Fruit fly (Drosophila melanogaster) whole organism, embryonic: ENCODE data around the gene CG31178.

Experiments
- Abd-B ChIP-seq: fragments of 200-800 bp; sonication (Bioruptor generic); optimal IDR thresholded peaks from 2 replicates; lab custom pipeline; 2018; ENCODE audit warnings: missing biosample characterization, mild to moderate bottlenecking, missing genetic modification characterization, moderate library complexity
- Aef1 ChIP-seq: fragments of 200-800 bp; sonication (Bioruptor generic); IDR thresholded peaks from 3 replicates; pipeline ENCODE4 v1.3.6; 2022; ENCODE audit warnings: missing biosample characterization, missing genetic modification characterization
- CG1024 ChIP-seq: fragments of 200-800 bp; sonication (Bioruptor generic); IDR thresholded peaks from 2 replicates; pipeline ENCODE4 v1.3.6; 2022; ENCODE audit warnings: missing biosample characterization, missing genetic modification characterization
- CG10979 ChIP-seq: fragments of 200-800 bp; sonication (Bioruptor generic); optimal IDR thresholded peaks from 2 replicates; lab custom pipeline; 2018; ENCODE audit warnings: missing biosample characterization, mild to moderate bottlenecking, missing genetic modification characterization, moderate library complexity
- CG12391 ChIP-seq: fragments of 200-800 bp; sonication (Bioruptor generic); optimal IDR thresholded peaks from 3 replicates; lab custom pipeline; 2018; ENCODE audit warnings: missing biosample characterization, mild to moderate bottlenecking, missing genetic modification characterization, moderate library complexity
- CG1602 ChIP-seq: fragments of 200-800 bp; sonication (Bioruptor generic); optimal IDR thresholded peaks from 3 replicates; lab custom pipeline; 2016; ENCODE audit warnings: missing biosample characterization, missing genetic modification characterization
- CG16863 ChIP-seq: fragments of 200-800 bp; sonication (Bioruptor generic); optimal IDR thresholded peaks from 3 replicates; lab custom pipeline; 2016; ENCODE audit warnings: missing biosample characterization, missing genetic modification characterization
- CG2202 ChIP-seq: fragments of 200-800 bp; sonication (Bioruptor generic); optimal IDR thresholded peaks from 2 replicates; lab custom pipeline; 2018; ENCODE audit warnings: missing biosample characterization, mild to moderate bottlenecking, missing genetic modification characterization
- CG3281 ChIP-seq: fragments of 200-800 bp; sonication (Bioruptor generic); optimal IDR thresholded peaks from 3 replicates; lab custom pipeline; 2017; ENCODE audit warnings: missing biosample characterization, mild to moderate bottlenecking, missing genetic modification characterization
- CG33557 ChIP-seq: fragments of 200-800 bp; sonication (Bioruptor generic); optimal IDR thresholded peaks from 2 replicates; lab custom pipeline; 2019; ENCODE audit warnings: missing biosample characterization, mild to moderate bottlenecking, missing genetic modification characterization, moderate library complexity
- CG34224 ChIP-seq: fragments of 200-800 bp; sonication (Bioruptor generic); IDR thresholded peaks from 3 replicates; pipeline ENCODE4 v1.3.6; 2022; ENCODE audit warnings: missing biosample characterization, missing genetic modification characterization; ENCODE audit not compliant: partially characterized antibody
- CG5953 ChIP-seq: fragments of 200-800 bp; sonication (Bioruptor generic); IDR thresholded peaks from 2 replicates; pipeline ENCODE4 v1.3.6; 2022; ENCODE audit warnings: missing biosample characterization, missing genetic modification characterization
- CG7357 ChIP-seq: fragments of 200-800 bp; sonication (Bioruptor generic); IDR thresholded peaks from 3 replicates; pipeline ENCODE4 v1.3.6; 2022; ENCODE audit warnings: missing biosample characterization, missing genetic modification characterization
- CG7839 ChIP-seq: fragments of 200-800 bp; sonication (Bioruptor generic); optimal IDR thresholded peaks from 3 replicates; lab custom pipeline; 2018; ENCODE audit warnings: missing biosample characterization, mild to moderate bottlenecking, missing genetic modification characterization, moderate library complexity
- CG9437 ChIP-seq: fragments of 200-800 bp; sonication (Bioruptor generic); optimal IDR thresholded peaks from 2 replicates; lab custom pipeline; 2018; ENCODE audit warnings: missing biosample characterization, mild to moderate bottlenecking, missing genetic modification characterization
- CG9817 ChIP-seq: fragments of 200-800 bp; sonication (Bioruptor generic); optimal IDR thresholded peaks from 2 replicates; lab custom pipeline; 2018; ENCODE audit warnings: missing biosample characterization, mild to moderate bottlenecking, missing genetic modification characterization, moderate library complexity
- Deaf1 ChIP-seq: fragments of 200-800 bp; optimal IDR thresholded peaks from 3 replicates; lab custom pipeline; 2019; ENCODE audit warnings: missing biosample characterization, mild to moderate bottlenecking, missing genetic modification characterization, moderate library complexity
- Eip74EF ChIP-seq, 2 experiments: fragments of 200-800 bp in 1 of 2; fragments of >200 bp in 1 of 2; sonication (Bioruptor generic) in 1 of 2; optimal IDR thresholded peaks; 2 replicates each; lab custom pipeline; 2017 to 2019; ENCODE audit warnings: missing biosample characterization in 2 of 2, missing genetic modification characterization in 2 of 2, mild to moderate bottlenecking in 1 of 2, moderate library complexity in 1 of 2
- Ets97D ChIP-seq: fragments of 200-800 bp; sonication (Bioruptor generic); optimal IDR thresholded peaks from 3 replicates; lab custom pipeline; 2016; ENCODE audit warnings: missing biosample characterization, missing genetic modification characterization
- HLHmδ ChIP-seq: fragments of 200-800 bp; sonication (Bioruptor generic); optimal IDR thresholded peaks from 2 replicates; lab custom pipeline; 2018; ENCODE audit warnings: missing biosample characterization, mild to moderate bottlenecking, missing genetic modification characterization, moderate library complexity
- Hand ChIP-seq: fragments of 200-800 bp; sonication (Bioruptor generic); optimal IDR thresholded peaks from 2 replicates; lab custom pipeline; 2017; ENCODE audit warnings: mild to moderate bottlenecking, missing biosample characterization, missing genetic modification reagents, missing genetic modification characterization
- Hey ChIP-seq: fragments of 200-800 bp; sonication (Bioruptor generic); optimal IDR thresholded peaks from 3 replicates; lab custom pipeline; 2018; ENCODE audit warnings: missing biosample characterization, mild to moderate bottlenecking, missing genetic modification characterization
- HmgD ChIP-seq: fragments of 200-800 bp; sonication (Bioruptor generic); optimal IDR thresholded peaks from 3 replicates; lab custom pipeline; 2016; ENCODE audit warnings: missing biosample characterization, missing genetic modification characterization
- Hr39 ChIP-seq: fragments of >200 bp; optimal IDR thresholded peaks from 2 replicates; lab custom pipeline; 2017
- Jarid2 ChIP-seq: fragments of 200-800 bp; sonication (Bioruptor generic); optimal IDR thresholded peaks from 3 replicates; lab custom pipeline; 2017; ENCODE audit warnings: mild to moderate bottlenecking, missing biosample characterization, missing genetic modification reagents, missing genetic modification characterization
- Opbp ChIP-seq: fragments of 200-800 bp; sonication (Bioruptor generic); IDR thresholded peaks from 3 replicates; pipeline ENCODE4 v1.3.6; 2022; ENCODE audit warnings: missing biosample characterization, missing genetic modification characterization; ENCODE audit not compliant: partially characterized antibody
- Stat92E ChIP-seq, 3 experiments: fragments of >200 bp in 2 of 3; fragments of 200-800 bp in 1 of 3; sonication (Bioruptor generic) in 1 of 3; optimal IDR thresholded peaks; 2 replicates each; lab custom pipeline; 2017 to 2019; ENCODE audit warnings: missing biosample characterization in 3 of 3, missing genetic modification characterization in 3 of 3, mild to moderate bottlenecking in 1 of 3, moderate library complexity in 1 of 3
- Taf1 ChIP-seq: fragments of 200-800 bp; sonication (Bioruptor generic); IDR thresholded peaks from 2 replicates; pipeline ENCODE4 v1.3.6; 2022; ENCODE audit warnings: missing biosample characterization, missing genetic modification characterization
- Usf ChIP-seq: fragments of 200-800 bp; sonication (Bioruptor generic); optimal IDR thresholded peaks from 2 replicates; lab custom pipeline; 2017; ENCODE audit warnings: missing genotype, missing biosample characterization, missing genetic modification characterization
- YL-1 ChIP-seq: fragments of 200-800 bp; sonication (Bioruptor generic); optimal IDR thresholded peaks from 3 replicates; lab custom pipeline; 2017; ENCODE audit warnings: missing biosample characterization, mild to moderate bottlenecking, missing genetic modification characterization
- ac ChIP-seq: fragments of 200-800 bp; sonication (Bioruptor generic); optimal IDR thresholded peaks from 3 replicates; lab custom pipeline; 2017; ENCODE audit warnings: missing biosample characterization, mild to moderate bottlenecking, missing genetic modification characterization
- amos ChIP-seq: fragments of 200-800 bp; sonication (Bioruptor generic); IDR thresholded peaks from 2 replicates; pipeline ENCODE4 v1.3.6; 2022; ENCODE audit warnings: missing biosample characterization, missing genetic modification characterization; ENCODE audit not compliant: partially characterized antibody
- crc ChIP-seq: fragments of 200-800 bp; sonication (Bioruptor generic); optimal IDR thresholded peaks from 2 replicates; lab custom pipeline; 2016; ENCODE audit warnings: missing biosample characterization, missing genetic modification characterization
- dati ChIP-seq: fragments of 200-800 bp; sonication (Bioruptor generic); IDR thresholded peaks from 2 replicates; pipeline ENCODE4 v1.3.6; 2022; ENCODE audit warnings: missing biosample characterization, missing genetic modification characterization
- emc ChIP-seq: fragments of 200-800 bp; sonication (Bioruptor generic); optimal IDR thresholded peaks from 2 replicates; lab custom pipeline; 2016; ENCODE audit warnings: missing biosample characterization, missing genetic modification characterization
- ems ChIP-seq: fragments of 200-800 bp; sonication (Bioruptor generic); optimal IDR thresholded peaks from 3 replicates; lab custom pipeline; 2016; ENCODE audit warnings: missing biosample characterization, missing genetic modification characterization
- fd102C ChIP-seq: fragments of 200-800 bp; sonication (Bioruptor generic); optimal IDR thresholded peaks from 2 replicates; lab custom pipeline; 2018; ENCODE audit warnings: missing biosample characterization, mild to moderate bottlenecking, missing genetic modification characterization, moderate library complexity
- ftz-f1 ChIP-seq: fragments of 200-800 bp; sonication (Bioruptor generic); optimal IDR thresholded peaks from 2 replicates; lab custom pipeline; 2016; ENCODE audit warnings: missing biosample characterization, missing genetic modification characterization
- gfzf ChIP-seq: fragments of 200-800 bp; sonication (Bioruptor generic); optimal IDR thresholded peaks from 2 replicates; lab custom pipeline; 2016; ENCODE audit warnings: missing biosample characterization, mild to moderate bottlenecking, missing genetic modification characterization, moderate library complexity
- grau ChIP-seq: fragments of 200-800 bp; optimal IDR thresholded peaks from 3 replicates; lab custom pipeline; 2019; ENCODE audit warnings: missing biosample characterization, mild to moderate bottlenecking, missing genetic modification characterization, moderate library complexity
- gsb ChIP-seq: fragments of 200-800 bp; sonication (Bioruptor generic); IDR thresholded peaks from 2 replicates; pipeline ENCODE4 v1.3.6; 2022; ENCODE audit warnings: missing biosample characterization, missing genetic modification characterization
- ind ChIP-seq: fragments of 200-800 bp; sonication (Bioruptor generic); optimal IDR thresholded peaks from 3 replicates; lab custom pipeline; 2016; ENCODE audit warnings: missing biosample characterization, missing genetic modification characterization
- lab ChIP-seq: fragments of 200-800 bp; sonication (Bioruptor generic); optimal IDR thresholded peaks from 3 replicates; lab custom pipeline; 2017; ENCODE audit warnings: missing biosample characterization, missing genetic modification characterization, mild to moderate bottlenecking, moderate library complexity, missing genetic modification reagents
- pita ChIP-seq: fragments of 200-800 bp; sonication (Bioruptor generic); optimal IDR thresholded peaks from 2 replicates; lab custom pipeline; 2017; ENCODE audit warnings: missing biosample characterization, mild to moderate bottlenecking, missing genetic modification characterization
- psq ChIP-seq: fragments of 200-800 bp; sonication (Bioruptor generic); optimal IDR thresholded peaks from 2 replicates; lab custom pipeline; 2017; ENCODE audit warnings: missing biosample characterization, missing genetic modification characterization
- sqz ChIP-seq: fragments of 200-800 bp; sonication (Bioruptor generic); optimal IDR thresholded peaks from 3 replicates; lab custom pipeline; 2018; ENCODE audit warnings: missing biosample characterization, mild to moderate bottlenecking, missing genetic modification characterization
- ssp ChIP-seq: fragments of 200-800 bp; sonication (Bioruptor generic); IDR thresholded peaks from 2 replicates; pipeline ENCODE4 v1.3.6; 2022; ENCODE audit warnings: missing biosample characterization, missing genetic modification characterization
- stc ChIP-seq: fragments of 200-800 bp; sonication (Bioruptor generic); IDR thresholded peaks from 2 replicates; pipeline ENCODE4 v1.3.6; 2022; ENCODE audit warnings: missing biosample characterization, missing genetic modification characterization
- zen2 ChIP-seq: fragments of 200-800 bp; sonication (Bioruptor generic); IDR thresholded peaks from 3 replicates; pipeline ENCODE4 v1.3.6; 2022; ENCODE audit warnings: missing biosample characterization, missing genetic modification characterization; ENCODE audit not compliant: partially characterized antibody
- zfh1 ChIP-seq: fragments of 200-800 bp; sonication (Bioruptor generic); IDR thresholded peaks from 3 replicates; pipeline ENCODE4 v1.3.6; 2022; ENCODE audit warnings: missing biosample characterization, missing genetic modification characterization

The CG31178 gene

dm6 chr3R:21828040-21828526 lies 45.5 kb upstream of the CG31178 start (continued):
- TF ChIP-seq Stat92E (GFP tag; optimal IDR thresholded peaks at IDR 0.05; lab: Kevin White, UChicago) (peak in 1 of 3 experiments; percentile 69), gfzf (GFP tag; lab: Kevin White, UChicago) (no peak), Jarid2 (GFP tag; lab: Kevin White, UChicago) (no peak), CG1024 (GFP tag; lab: Robert Waterston, UW) (no peak), Eip74EF (GFP tag; optimal IDR thresholded peaks at IDR 0.05; lab: Kevin White, UChicago) (peak in 1 of 2 experiments; percentile 69), Usf (GFP tag; lab: Kevin White, UChicago) (peak; percentile 60), CG5953 (GFP tag; lab: Robert Waterston, UW) (0 out of 2 replicates have a peak, but pooled peaks have one; percentile 13), HLHmδ (GFP tag; lab: Kevin White, UChicago) (no peak), lab (GFP tag; lab: Kevin White, UChicago) (no peak), grau (tag; lab: Kevin White, UChicago) (peak; percentile 77), ac (GFP tag; lab: Kevin White, UChicago) (no peak), gsb (GFP tag; lab: Robert Waterston, UW) (no peak), CG33557 (peak; percentile 89), CG12391 (peak; percentile 83), CG16863 (GFP tag; lab: Kevin White, UChicago) (peak; percentile 90), pita (no peak), HmgD (GFP tag; lab: Kevin White, UChicago) (no peak), CG2202 (tag; lab: Kevin White, UChicago) (peak; percentile 89), Hr39 (lab: Kevin White, UChicago) (no peak), Deaf1 (tag; lab: Kevin White, UChicago) (peak; percentile 10), ssp (GFP tag; lab: Robert Waterston, UW) (peak; percentile 81), Taf1 (GFP tag; lab: Robert Waterston, UW) (no peak), Aef1 (no peak), emc (GFP tag; lab: Kevin White, UChicago) (no peak), CG34224 (no peak), CG10979 (tag; lab: Kevin White, UChicago) (peak; percentile 90), psq (GFP tag; lab: Kevin White, UChicago) (no peak), Opbp (GFP tag; lab: Robert Waterston, UW) (no peak), YL-1 (GFP tag; lab: Kevin White, UChicago) (no peak), ftz-f1 (GFP tag; lab: Kevin White, UChicago) (no peak), zen2 (GFP tag; lab: Robert Waterston, UW) (no peak), Ets97D (no peak), CG9817 (no peak), fd102C (GFP tag; lab: Kevin White, UChicago) (no peak), ems (GFP tag; lab: Kevin White, UChicago) (peak; percentile 43), CG3281 (no peak), amos (GFP tag; lab: Robert Waterston, UW) (no peak), stc (GFP tag; lab: Robert Waterston, UW) (peak; percentile 32; the same call in 1 of the 2 replicates)
- TF ChIP-seq, all 482 proteins: peak for 297

- TF ChIP-seq dati (GFP tag; lab: Robert Waterston, UW) (no peak), ind (peak; percentile 17), CG9437 (peak; percentile 49), Hr39 (lab: Kevin White, UChicago) (no peak), Hand (GFP tag; lab: Kevin White, UChicago) (no peak), zfh1 (GFP tag; lab: Robert Waterston, UW) (peak; percentile 55; the same call in 2 of the 3 replicates), CG1602 (GFP tag; lab: Kevin White, UChicago) (peak; percentile 65), sqz (GFP tag; lab: Kevin White, UChicago) (peak; percentile 47), CG7357 (GFP tag; lab: Robert Waterston, UW) (0 out of 3 replicates have a peak, but pooled peaks have one; percentile 10), Hey (tag; lab: Kevin White, UChicago) (no peak), Abd-B (peak; percentile 49), CG7839 (peak; percentile 79), crc (GFP tag; lab: Kevin White, UChicago) (no peak)
Measured at dm6 chr3R:21828785-21829486, 44.6 kb upstream of the CG31178 start.
